Fruit fly (Drosophila melanogaster) whole organism, pupa: Measurements from ENCODE around the gene CG2865.

Source experiments
- CG10348 ChIP-seq: fragments of 200-800 bp; sonication (Bioruptor generic); IDR thresholded peaks from 2 replicates; pipeline ENCODE4 v1.3.6; 2022; ENCODE audit warnings: missing biosample characterization, missing genetic modification characterization
- CG12605 ChIP-seq: fragments of 200-800 bp; sonication (Bioruptor generic); IDR thresholded peaks from 2 replicates; pipeline ENCODE4 v1.3.6; 2022; ENCODE audit warnings: missing biosample characterization, missing genetic modification characterization
- CG13204 ChIP-seq: fragments of 200-800 bp; sonication (Bioruptor generic); optimal IDR thresholded peaks from 2 replicates; lab custom pipeline; 2018; ENCODE audit warnings: missing biosample characterization, mild to moderate bottlenecking, missing genetic modification characterization, moderate library complexity
- CG14655 ChIP-seq: fragments of 200-800 bp; sonication (Bioruptor generic); optimal IDR thresholded peaks from 3 replicates; lab custom pipeline; 2017; ENCODE audit warnings: mild to moderate bottlenecking, missing biosample characterization, missing genetic modification reagents, missing genetic modification characterization
- CG15710 ChIP-seq: fragments of 200-800 bp; sonication (Bioruptor generic); optimal IDR thresholded peaks from 2 replicates; lab custom pipeline; 2018; ENCODE audit warnings: missing biosample characterization, mild to moderate bottlenecking, missing genetic modification characterization, moderate library complexity
- CG17806 ChIP-seq: fragments of 200-800 bp; sonication (Bioruptor generic); optimal IDR thresholded peaks from 2 replicates; lab custom pipeline; 2018; ENCODE audit warnings: missing biosample characterization, mild to moderate bottlenecking, missing genetic modification characterization, moderate library complexity
- CG32121 ChIP-seq: fragments of 200-800 bp; sonication (Bioruptor generic); IDR thresholded peaks from 2 replicates; pipeline ENCODE4 v1.3.6; 2022; ENCODE audit warnings: missing biosample characterization, missing genetic modification characterization
- CG34367 ChIP-seq: fragments of 200-800 bp; sonication (Bioruptor generic); optimal IDR thresholded peaks from 2 replicates; lab custom pipeline; 2018; ENCODE audit warnings: missing biosample characterization, mild to moderate bottlenecking, missing genetic modification characterization
- CG4496 ChIP-seq: fragments of 200-800 bp; sonication (Bioruptor generic); IDR thresholded peaks from 3 replicates; pipeline ENCODE4 v1.3.6; 2022; ENCODE audit warnings: missing biosample characterization, missing genetic modification characterization
- CG8159 ChIP-seq: fragments of 200-800 bp; sonication (Bioruptor generic); optimal IDR thresholded peaks from 3 replicates; lab custom pipeline; 2018; ENCODE audit warnings: missing biosample characterization, mild to moderate bottlenecking, missing genetic modification characterization, moderate library complexity
- CG8301 ChIP-seq: fragments of 200-800 bp; sonication (Bioruptor generic); optimal IDR thresholded peaks from 2 replicates; lab custom pipeline; 2018; ENCODE audit warnings: missing biosample characterization, mild to moderate bottlenecking, missing genetic modification characterization
- CG9948 ChIP-seq: fragments of 200-800 bp; sonication (Bioruptor generic); optimal IDR thresholded peaks from 2 replicates; lab custom pipeline; 2018; ENCODE audit warnings: missing biosample characterization, mild to moderate bottlenecking, missing genetic modification characterization, moderate library complexity
- D1 ChIP-seq: fragments of 200-800 bp; sonication (Bioruptor generic); optimal IDR thresholded peaks from 2 replicates; lab custom pipeline; 2018; ENCODE audit warnings: missing biosample characterization, mild to moderate bottlenecking, missing genetic modification characterization, moderate library complexity
- EcR ChIP-seq: fragments of 200-800 bp; sonication (Bioruptor generic); optimal IDR thresholded peaks from 3 replicates; lab custom pipeline; 2019; ENCODE audit warnings: missing biosample characterization, missing genetic modification characterization, mild to moderate bottlenecking, moderate library complexity, missing genetic modification reagents
- Ets98B ChIP-seq: fragments of 200-800 bp; sonication (Bioruptor generic); IDR thresholded peaks from 2 replicates; pipeline ENCODE4 v1.3.6; 2022; ENCODE audit warnings: missing biosample characterization, missing genetic modification characterization
- Pif1A ChIP-seq: fragments of 200-800 bp; sonication (Bioruptor generic); optimal IDR thresholded peaks from 3 replicates; lab custom pipeline; 2016; ENCODE audit warnings: missing biosample characterization, missing genetic modification characterization
- Pif1B ChIP-seq: fragments of 200-800 bp; sonication (Bioruptor generic); optimal IDR thresholded peaks from 3 replicates; lab custom pipeline; 2016; ENCODE audit warnings: missing biosample characterization, missing genetic modification characterization
- Snoo ChIP-seq: fragments of 200-800 bp; sonication (Bioruptor generic); optimal IDR thresholded peaks from 3 replicates; lab custom pipeline; 2017; ENCODE audit warnings: missing biosample characterization, mild to moderate bottlenecking, missing genetic modification characterization, inconsistent platforms
- fd96Ca ChIP-seq: fragments of 200-800 bp; sonication (Bioruptor generic); IDR thresholded peaks from 3 replicates; pipeline ENCODE4 v1.3.6; 2022; ENCODE audit warnings: missing biosample characterization, missing genetic modification characterization
- gl ChIP-seq: fragments of 200-800 bp; sonication (Bioruptor generic); optimal IDR thresholded peaks from 2 replicates; lab custom pipeline; 2018; ENCODE audit warnings: missing biosample characterization, mild to moderate bottlenecking, missing genetic modification characterization
- rn ChIP-seq: fragments of 200-800 bp; sonication (Bioruptor generic); IDR thresholded peaks from 2 replicates; pipeline ENCODE4 v1.3.6; 2022; ENCODE audit warnings: missing biosample characterization, missing genetic modification characterization

CG2865 gene

dm6 chrX:2278782-2279304 lies 14.4 kb downstream of the CG2865 start:
- TF ChIP-seq EcR (GFP tag; lab: Kevin White, UChicago) (no peak), Pif1B (no peak), gl (tag; lab: Kevin White, UChicago) (no peak)

DNA sequence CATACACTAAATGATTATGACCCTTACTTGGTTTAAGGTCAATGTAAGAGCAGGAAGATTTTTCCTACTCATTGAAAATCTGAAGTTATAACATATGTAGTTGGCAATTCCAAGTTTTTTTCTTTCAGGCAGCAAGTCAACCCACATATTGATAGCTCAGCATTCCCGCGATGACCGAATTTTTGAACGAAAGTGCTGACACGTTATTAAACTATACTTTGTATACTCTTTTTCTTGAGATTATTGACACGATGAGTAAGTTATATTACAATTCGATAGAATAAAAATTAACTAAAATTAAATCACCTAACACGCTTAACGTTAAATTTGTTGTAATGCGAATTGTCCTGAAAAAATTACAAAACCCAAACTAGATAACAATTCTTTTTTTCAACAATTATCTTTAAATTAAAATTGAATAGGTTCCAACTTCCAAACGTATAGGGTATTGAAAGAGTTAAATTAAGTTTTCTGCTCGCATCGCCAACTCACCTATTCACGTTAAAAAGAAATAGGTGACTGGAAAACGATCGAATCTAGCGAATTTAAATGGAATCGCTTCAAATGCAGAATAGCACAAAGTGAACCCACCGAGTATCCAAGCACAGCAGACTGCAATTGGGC lies 17.9 kb downstream of the CG2865 start, which contains the start of gene Vml:
Vml (plus strand) TSS at position 574 of the 624 bp plus-strand sequence.
- TF ChIP-seq CG14655 (GFP tag; lab: Kevin White, UChicago): no peak
- TF ChIP-seq CG13204 (GFP tag; lab: Kevin White, UChicago): no peak
- TF ChIP-seq CG9948 (tag; lab: Kevin White, UChicago): no peak
- TF ChIP-seq CG15710 (tag; lab: Kevin White, UChicago): no peak
- TF ChIP-seq Pif1B: no peak
- TF ChIP-seq rn (GFP tag; lab: Robert Waterston, UW): no peak
- no peak for TF ChIP-seq CG12605 (GFP tag; lab: Robert Waterston, UW)
- TF ChIP-seq Ets98B (GFP tag; lab: Robert Waterston, UW): no peak
- TF ChIP-seq CG10348 (GFP tag; lab: Robert Waterston, UW): no peak
- TF ChIP-seq CG8301 (tag; lab: Kevin White, UChicago): no peak
- no peak for TF ChIP-seq CG17806
- no peak for TF ChIP-seq CG34367 (tag; lab: Kevin White, UChicago)
- TF ChIP-seq Snoo: no peak

dm6 chrX:2274704-2275199 lies 18.5 kb downstream of the CG2865 start, which contains the start of gene Grp170:
Grp170 (minus strand) TSS chrX:2275068.
- TF ChIP-seq Ets98B (GFP tag; lab: Robert Waterston, UW) (no peak; the same call in 1 of the 2 replicates), CG15710 (tag; lab: Kevin White, UChicago) (no peak), CG9948 (tag; lab: Kevin White, UChicago) (no peak), CG34367 (tag; lab: Kevin White, UChicago) (no peak), CG8301 (tag; lab: Kevin White, UChicago) (no peak), CG10348 (GFP tag; lab: Robert Waterston, UW) (no peak), EcR (GFP tag; lab: Kevin White, UChicago) (peak; percentile 93), CG4496 (no peak), rn (GFP tag; lab: Robert Waterston, UW) (no peak), CG14655 (GFP tag; lab: Kevin White, UChicago) (no peak), Snoo (no peak), Pif1B (peak; percentile 28), CG13204 (GFP tag; lab: Kevin White, UChicago) (peak; percentile 5), fd96Ca (GFP tag; lab: Robert Waterston, UW) (no peak; the same call in 2 of the 3 replicates), CG17806 (no peak), CG8159 (tag; lab: Kevin White, UChicago) (no peak), gl (tag; lab: Kevin White, UChicago) (no peak), CG12605 (GFP tag; lab: Robert Waterston, UW) (no peak), CG32121 (GFP tag; lab: Robert Waterston, UW) (no peak), Pif1A (no peak), D1 (tag; lab: Kevin White, UChicago) (no peak)

dm6 chrX:2270557-2270930 lies 22.7 kb downstream of the CG2865 start, which contains the start of gene CG2924:
CG2924 (minus strand) TSS chrX:2270761.
- TF ChIP-seq Pif1A (no peak), CG4496 (peak; percentile 26; the same call in 2 of the 3 replicates), CG15710 (tag; lab: Kevin White, UChicago) (no peak), Pif1B (no peak), CG12605 (GFP tag; lab: Robert Waterston, UW) (no peak), CG17806 (no peak), CG8159 (tag; lab: Kevin White, UChicago) (no peak), Ets98B (GFP tag; lab: Robert Waterston, UW) (peak; percentile 33), rn (GFP tag; lab: Robert Waterston, UW) (peak; percentile 37; the same call in 1 of the 2 replicates)

dm6 chrX:2269822-2270556 lies 23.2 kb downstream of the CG2865 start:
- TF ChIP-seq CG10348 (GFP tag; lab: Robert Waterston, UW) (no peak), fd96Ca (GFP tag; lab: Robert Waterston, UW) (peak; percentile 64; the same call in 2 of the 3 replicates), rn (GFP tag; lab: Robert Waterston, UW) (peak; percentile 29; the same call in 1 of the 2 replicates), Snoo (peak; percentile 22), D1 (tag; lab: Kevin White, UChicago) (no peak), Pif1B (no peak), CG4496 (peak; percentile 49; the same call in 2 of the 3 replicates), Pif1A (peak; percentile 34), CG8301 (tag; lab: Kevin White, UChicago) (peak; percentile 28), CG8159 (tag; lab: Kevin White, UChicago) (peak; percentile 53), CG17806 (peak; percentile 24), Ets98B (GFP tag; lab: Robert Waterston, UW) (peak; percentile 50), CG15710 (tag; lab: Kevin White, UChicago) (peak; percentile 47), CG9948 (tag; lab: Kevin White, UChicago) (peak; percentile 14), CG32121 (GFP tag; lab: Robert Waterston, UW) (peak; percentile 64)
- TF ChIP-seq, all 21 proteins: peak for 12
